Fruit fly (Drosophila melanogaster) whole organism, embryonic: ENCODE measurements around the gene CG13124.

Experiments
- Abd-B ChIP-seq: fragments of 200-800 bp; sonication (Bioruptor generic); optimal IDR thresholded peaks from 2 replicates; lab custom pipeline; 2018; ENCODE audit warnings: missing biosample characterization, mild to moderate bottlenecking, missing genetic modification characterization, moderate library complexity
- Aef1 ChIP-seq: fragments of 200-800 bp; sonication (Bioruptor generic); IDR thresholded peaks from 3 replicates; pipeline ENCODE4 v1.3.6; 2022; ENCODE audit warnings: missing biosample characterization, missing genetic modification characterization
- Bteb2 ChIP-seq: fragments of 200-800 bp; sonication (Bioruptor generic); optimal IDR thresholded peaks from 2 replicates; lab custom pipeline; 2016; ENCODE audit warnings: missing biosample characterization, missing genetic modification characterization
- C15 ChIP-seq: fragments of 200-800 bp; sonication (Bioruptor generic); IDR thresholded peaks from 3 replicates; pipeline ENCODE4 v1.3.6; 2022; ENCODE audit warnings: missing biosample characterization, missing genetic modification characterization
- CG1024 ChIP-seq: fragments of 200-800 bp; sonication (Bioruptor generic); IDR thresholded peaks from 2 replicates; pipeline ENCODE4 v1.3.6; 2022; ENCODE audit warnings: missing biosample characterization, missing genetic modification characterization
- CG11504 ChIP-seq: fragments of 200-800 bp; sonication (Bioruptor generic); optimal IDR thresholded peaks from 3 replicates; lab custom pipeline; 2019; ENCODE audit warnings: missing biosample characterization, mild to moderate bottlenecking, missing genetic modification characterization, moderate library complexity
- CG12219 ChIP-seq: fragments of 200-800 bp; sonication (Bioruptor generic); optimal IDR thresholded peaks from 3 replicates; lab custom pipeline; 2018; ENCODE audit warnings: missing biosample characterization, mild to moderate bottlenecking, missing genetic modification characterization
- CG12236 ChIP-seq: fragments of 200-800 bp; sonication (Bioruptor generic); optimal IDR thresholded peaks from 2 replicates; lab custom pipeline; 2016; ENCODE audit warnings: missing biosample characterization, missing genetic modification characterization
- CG13123 ChIP-seq: fragments of 200-800 bp; sonication (Bioruptor generic); optimal IDR thresholded peaks from 2 replicates; lab custom pipeline; 2016; ENCODE audit warnings: missing biosample characterization, missing genetic modification characterization
- CG13894 ChIP-seq: fragments of 200-800 bp; sonication (Bioruptor generic); optimal IDR thresholded peaks from 3 replicates; lab custom pipeline; 2018; ENCODE audit warnings: missing biosample characterization, mild to moderate bottlenecking, missing genetic modification characterization, moderate library complexity
- CG2712 ChIP-seq: fragments of 200-800 bp; optimal IDR thresholded peaks from 3 replicates; lab custom pipeline; 2019; ENCODE audit warnings: missing biosample characterization, mild to moderate bottlenecking, missing genetic modification characterization, moderate library complexity
- CG31365 ChIP-seq: fragments of 200-800 bp; sonication (Bioruptor generic); optimal IDR thresholded peaks from 2 replicates; lab custom pipeline; 2018; ENCODE audit warnings: missing biosample characterization, mild to moderate bottlenecking, missing genetic modification characterization
- CG32532 ChIP-seq: fragments of 200-800 bp; sonication (Bioruptor generic); IDR thresholded peaks from 2 replicates; pipeline ENCODE4 v1.3.6; 2022; ENCODE audit warnings: missing biosample characterization, missing genetic modification characterization
- CG3726 ChIP-seq: fragments of 200-800 bp; sonication (Bioruptor generic); IDR thresholded peaks from 3 replicates; pipeline ENCODE4, ENCODE4 v1.3.6; 2022; ENCODE audit warnings: missing biosample characterization, missing genetic modification characterization
- CG7556 ChIP-seq: fragments of 200-800 bp; sonication (Bioruptor generic); optimal IDR thresholded peaks from 2 replicates; lab custom pipeline; 2017; ENCODE audit warnings: missing biosample characterization, mild to moderate bottlenecking, missing genetic modification characterization
- CG8359 ChIP-seq: fragments of 200-800 bp; sonication (Bioruptor generic); optimal IDR thresholded peaks from 2 replicates; lab custom pipeline; 2017; ENCODE audit warnings: missing biosample characterization, mild to moderate bottlenecking, missing genetic modification characterization, borderline replicate concordance
- CG9609 ChIP-seq: fragments of 200-800 bp; sonication (Bioruptor generic); optimal IDR thresholded peaks from 3 replicates; lab custom pipeline; 2016; ENCODE audit warnings: missing biosample characterization, missing genetic modification characterization
- Dad ChIP-seq: fragments of 200-800 bp; sonication (Bioruptor generic); optimal IDR thresholded peaks from 3 replicates; lab custom pipeline; 2016; ENCODE audit warnings: missing biosample characterization, missing genetic modification characterization
- Deaf1 ChIP-seq: fragments of 200-800 bp; optimal IDR thresholded peaks from 3 replicates; lab custom pipeline; 2019; ENCODE audit warnings: missing biosample characterization, mild to moderate bottlenecking, missing genetic modification characterization, moderate library complexity
- Dref ChIP-seq: fragments of 200-800 bp; sonication (Bioruptor generic); IDR thresholded peaks from 2 replicates; pipeline ENCODE4 v1.3.6; 2022; ENCODE audit warnings: missing biosample characterization, missing genetic modification characterization
- Hmx ChIP-seq: fragments of 200-800 bp; sonication (Bioruptor generic); optimal IDR thresholded peaks from 2 replicates; lab custom pipeline; 2016; ENCODE audit warnings: missing biosample characterization, missing genetic modification characterization
- Mes4 ChIP-seq: fragments of 200-800 bp; sonication (Bioruptor generic); optimal IDR thresholded peaks from 2 replicates; lab custom pipeline; 2016; ENCODE audit warnings: missing biosample characterization, missing genetic modification characterization
- Myb ChIP-seq: fragments of 200-800 bp; sonication (Bioruptor generic); optimal IDR thresholded peaks from 2 replicates; lab custom pipeline; 2016; ENCODE audit warnings: missing biosample characterization, missing genetic modification characterization
- Rfx ChIP-seq: fragments of 200-800 bp; sonication (Bioruptor generic); IDR thresholded peaks from 2 replicates; pipeline ENCODE4 v1.3.6; 2022; ENCODE audit warnings: missing biosample characterization, missing genetic modification characterization
- Trl ChIP-seq, 3 experiments: fragments of >200 bp in 2 of 3; fragments of 200-800 bp in 1 of 3; sonication (Bioruptor generic) in 1 of 3; optimal IDR thresholded peaks; 2 replicates in 1 of 3; 3 replicates in 2 of 3; lab custom pipeline; 2016 to 2017; ENCODE audit warnings: missing biosample characterization in 1 of 3, missing genetic modification characterization in 1 of 3
- YL-1 ChIP-seq: fragments of 200-800 bp; sonication (Bioruptor generic); optimal IDR thresholded peaks from 3 replicates; lab custom pipeline; 2017; ENCODE audit warnings: missing biosample characterization, mild to moderate bottlenecking, missing genetic modification characterization
- amos ChIP-seq: fragments of 200-800 bp; sonication (Bioruptor generic); IDR thresholded peaks from 2 replicates; pipeline ENCODE4 v1.3.6; 2022; ENCODE audit warnings: missing biosample characterization, missing genetic modification characterization; ENCODE audit not compliant: partially characterized antibody
- cad ChIP-seq: fragments of >200 bp; optimal IDR thresholded peaks from 2 replicates; lab custom pipeline; 2017; ENCODE audit warnings: missing biosample characterization, missing genetic modification characterization
- cg ChIP-seq: fragments of 200-800 bp; sonication (Bioruptor generic); optimal IDR thresholded peaks from 3 replicates; lab custom pipeline; 2019; ENCODE audit warnings: missing biosample characterization, mild to moderate bottlenecking, missing genetic modification characterization, moderate library complexity
- chinmo ChIP-seq: fragments of 200-800 bp; sonication (Bioruptor generic); IDR thresholded peaks from 4 replicates; pipeline ENCODE4 v1.3.6; 2022; ENCODE audit warnings: missing biosample characterization, missing genetic modification characterization; ENCODE audit not compliant: partially characterized antibody
- dimm ChIP-seq: fragments of 200-800 bp; sonication (Bioruptor generic); IDR thresholded peaks from 2 replicates; pipeline ENCODE4 v1.3.6; 2022; ENCODE audit warnings: missing biosample characterization, missing genetic modification characterization
- fd64A ChIP-seq: fragments of 200-800 bp; sonication (Bioruptor generic); optimal IDR thresholded peaks from 3 replicates; lab custom pipeline; 2018; ENCODE audit warnings: missing biosample characterization, mild to moderate bottlenecking, missing genetic modification characterization
- gsb-n ChIP-seq: fragments of 200-800 bp; sonication (Bioruptor generic); optimal IDR thresholded peaks from 3 replicates; lab custom pipeline; 2018; ENCODE audit warnings: missing biosample characterization, mild to moderate bottlenecking, missing genetic modification characterization
- hth ChIP-seq: fragments of >200 bp; optimal IDR thresholded peaks from 2 replicates; lab custom pipeline; 2017; ENCODE audit warnings: inconsistent platforms
- insv ChIP-seq, 2 experiments: fragments of 200-800 bp; sonication (Bioruptor generic); optimal IDR thresholded peaks; 3 replicates each; lab custom pipeline; 2016 to 2018; ENCODE audit warnings: missing biosample characterization in 2 of 2, missing genetic modification characterization in 2 of 2
- mirr ChIP-seq: fragments of 200-800 bp; sonication (Bioruptor generic); optimal IDR thresholded peaks from 3 replicates; lab custom pipeline; 2018; ENCODE audit warnings: missing biosample characterization, mild to moderate bottlenecking, missing genetic modification characterization
- nerfin-1 ChIP-seq: fragments of 200-800 bp; sonication (Bioruptor generic); optimal IDR thresholded peaks from 3 replicates; lab custom pipeline; 2019; ENCODE audit warnings: missing biosample characterization, mild to moderate bottlenecking, missing genetic modification characterization, moderate library complexity
- otp ChIP-seq: fragments of 200-800 bp; sonication (Bioruptor generic); IDR thresholded peaks from 3 replicates; pipeline ENCODE4, ENCODE4 v1.3.6; 2022; ENCODE audit warnings: missing biosample characterization, missing genetic modification characterization
- p53 ChIP-seq: fragments of 200-800 bp; sonication (Bioruptor generic); optimal IDR thresholded peaks from 2 replicates; lab custom pipeline; 2016; ENCODE audit warnings: missing biosample characterization, missing genetic modification characterization
- pan ChIP-seq, 4 experiments: fragments of >200 bp in 3 of 4; fragments of 200-800 bp in 1 of 4; sonication (Bioruptor generic) in 1 of 4; optimal IDR thresholded peaks in 3 of 4; IDR thresholded peaks in 1 of 4; 2 replicates each; pipeline versions ENCODE4 v1.3.6 to Lab custom; 2017 to 2022; ENCODE audit warnings: missing biosample characterization in 2 of 4, missing genetic modification characterization in 2 of 4, mixed read lengths in 1 of 4
- phol ChIP-seq: fragments of 200-800 bp; sonication (Bioruptor generic); optimal IDR thresholded peaks from 3 replicates; lab custom pipeline; 2018; ENCODE audit warnings: missing biosample characterization, mild to moderate bottlenecking, missing genetic modification characterization, moderate library complexity
- run ChIP-seq: fragments of 200-800 bp; sonication (Bioruptor generic); optimal IDR thresholded peaks from 3 replicates; lab custom pipeline; 2018; ENCODE audit warnings: missing biosample characterization, mild to moderate bottlenecking, missing genetic modification characterization
- sd ChIP-seq: fragments of 200-800 bp; sonication (Bioruptor generic); optimal IDR thresholded peaks from 3 replicates; lab custom pipeline; 2018; ENCODE audit warnings: missing biosample characterization, mild to moderate bottlenecking, missing genetic modification characterization, moderate library complexity
- shn ChIP-seq: fragments of 200-800 bp; sonication (Bioruptor generic); optimal IDR thresholded peaks from 3 replicates; lab custom pipeline; 2016; ENCODE audit warnings: missing biosample characterization, missing genetic modification characterization
- so ChIP-seq: fragments of 200-800 bp; sonication (Bioruptor generic); IDR thresholded peaks from 3 replicates; pipeline ENCODE4 v1.3.6; 2022; ENCODE audit warnings: missing biosample characterization, missing genetic modification characterization
- stwl ChIP-seq: fragments of 200-800 bp; sonication (Bioruptor generic); optimal IDR thresholded peaks from 3 replicates; lab custom pipeline; 2018; ENCODE audit warnings: missing biosample characterization, mild to moderate bottlenecking, missing genetic modification characterization, moderate library complexity
- sug ChIP-seq: fragments of 200-800 bp; optimal IDR thresholded peaks from 2 replicates; lab custom pipeline; 2019; ENCODE audit warnings: missing biosample characterization, mild to moderate bottlenecking, missing genetic modification characterization, moderate library complexity
- tio ChIP-seq: fragments of 200-800 bp; sonication (Bioruptor generic); optimal IDR thresholded peaks from 2 replicates; lab custom pipeline; 2017; ENCODE audit warnings: missing biosample characterization, missing genetic modification characterization, inconsistent platforms
- tup ChIP-seq: fragments of 200-800 bp; sonication (Bioruptor generic); optimal IDR thresholded peaks from 2 replicates; lab custom pipeline; 2016; ENCODE audit warnings: missing biosample characterization, mild to moderate bottlenecking, missing genetic modification characterization, moderate library complexity
- zen2 ChIP-seq: fragments of 200-800 bp; sonication (Bioruptor generic); IDR thresholded peaks from 3 replicates; pipeline ENCODE4 v1.3.6; 2022; ENCODE audit warnings: missing biosample characterization, missing genetic modification characterization; ENCODE audit not compliant: partially characterized antibody

CG13124 gene

dm6 chr2L:9908468-9908967 is at the start of gene CG13124 (continued):
- TF ChIP-seq otp (GFP tag; lab: Robert Waterston, UW) (no peak), sd (tag; lab: Kevin White, UChicago) (no peak), CG3726 (GFP tag; lab: Robert Waterston, UW) (no peak), chinmo (peak; percentile 80; the same call in 1 of the 4 replicates), CG2712 (tag; lab: Kevin White, UChicago) (no peak), mirr (GFP tag; lab: Kevin White, UChicago) (peak; percentile 57), CG31365 (tag; lab: Kevin White, UChicago) (peak; percentile 40), CG32532 (GFP tag; lab: Robert Waterston, UW) (peak; percentile 73; the same call in 1 of the 2 replicates), run (tag; lab: Kevin White, UChicago) (no peak), cg (GFP tag; lab: Kevin White, UChicago) (peak; percentile 46), Hmx (GFP tag; lab: Kevin White, UChicago) (no peak), Myb (GFP tag; lab: Kevin White, UChicago) (no peak), pan (optimal IDR thresholded peaks at IDR 0.05; lab: Kevin White, UChicago) (no peak), pan (GFP tag; optimal IDR thresholded peaks at IDR 0.05 in 1 of 2, IDR thresholded peaks at IDR 0.05 in 1 of 2) (peak in 1 of 2 experiments; percentile 21), cad (GFP tag; lab: Kevin White, UChicago) (no peak), CG11504 (peak; percentile 5), insv (GFP tag; optimal IDR thresholded peaks at IDR 0.05; lab: Kevin White, UChicago) (no peak), CG7556 (no peak), CG13894 (tag; lab: Kevin White, UChicago) (peak; percentile 50), C15 (no peak), Mes4 (no peak), CG9609 (GFP tag; lab: Kevin White, UChicago) (no peak), phol (no peak), CG12236 (GFP tag; lab: Kevin White, UChicago) (no peak), sug (tag; lab: Kevin White, UChicago) (no peak), Bteb2 (GFP tag; lab: Kevin White, UChicago) (no peak), gsb-n (tag; lab: Kevin White, UChicago) (no peak), dimm (GFP tag; lab: Robert Waterston, UW) (no peak), stwl (tag; lab: Kevin White, UChicago) (no peak), p53 (GFP tag; lab: Kevin White, UChicago) (no peak), Abd-B (GFP tag; lab: Kevin White, UChicago) (no peak), Deaf1 (tag; lab: Kevin White, UChicago) (peak; percentile 34), so (GFP tag; lab: Robert Waterston, UW) (peak; percentile 61; the same call in 1 of the 3 replicates), tup (GFP tag; lab: Kevin White, UChicago) (no peak), CG1024 (no peak), YL-1 (GFP tag; lab: Kevin White, UChicago) (no peak), Trl (optimal IDR thresholded peaks at IDR 0.05; lab: Kevin White, UChicago) (peak; percentile 55 to 84), Trl (GFP tag; optimal IDR thresholded peaks at IDR 0.05; lab: Kevin White, UChicago) (no peak), Aef1 (GFP tag; lab: Robert Waterston, UW) (no peak), hth (lab: Kevin White, UChicago) (no peak), zen2 (no peak), amos (GFP tag; lab: Robert Waterston, UW) (no peak), Dad (no peak), Dref (no peak), tio (GFP tag; lab: Kevin White, UChicago) (no peak), CG13123 (GFP tag; lab: Kevin White, UChicago) (no peak), CG8359 (GFP tag; lab: Kevin White, UChicago) (no peak), fd64A (no peak), shn (no peak), nerfin-1 (tag; lab: Kevin White, UChicago) (no peak), CG12219 (GFP tag; lab: Kevin White, UChicago) (peak; percentile 36), Rfx (peak; percentile 74)
